Worm (Caenorhabditis elegans) whole organism, late embryonic: ENCODE measurements around the gene nhr-67.

ENCODE experiments used
- ama-1 ChIP-seq: fragments of 150-350 bp; optimal IDR thresholded peaks from 2 replicates; lab custom pipeline; 2014
- elt-2 ChIP-seq: sonication (generic microtip); optimal IDR thresholded peaks from 2 replicates; lab custom pipeline; 2016; ENCODE audit warnings: missing genetic modification reagents, missing genetic modification characterization, missing compliant biosample characterization
- elt-4 ChIP-seq: sonication (generic microtip); optimal IDR thresholded peaks from 2 replicates; lab custom pipeline; 2016; ENCODE audit warnings: missing genetic modification characterization, missing compliant biosample characterization
- ets-4 ChIP-seq: sonication (generic microtip); optimal IDR thresholded peaks from 2 replicates; lab custom pipeline; 2016; ENCODE audit warnings: missing genetic modification characterization, missing compliant biosample characterization
- eyg-1 ChIP-seq: sonication (generic microtip); optimal IDR thresholded peaks from 2 replicates; lab custom pipeline; 2016; ENCODE audit warnings: missing genotype, missing genetic modification characterization, missing compliant biosample characterization
- hlh-30 ChIP-seq: sonication (generic microtip); optimal IDR thresholded peaks from 2 replicates; lab custom pipeline; 2017; ENCODE audit warnings: antibody characterized with exemption, missing genetic modification characterization, missing compliant biosample characterization; ENCODE audit not compliant: insufficient read depth
- pag-3 ChIP-seq: sonication (generic microtip); optimal IDR thresholded peaks from 2 replicates; lab custom pipeline; 2016; ENCODE audit warnings: missing compliant biosample characterization, missing genetic modification characterization, borderline replicate concordance
- pha-4 ChIP-seq: fragments of 150-350 bp; optimal IDR thresholded peaks from 2 replicates; lab custom pipeline; 2018; ENCODE audit warnings: missing biosample characterization, missing genetic modification reagents, missing genetic modification characterization
- sox-2 ChIP-seq: fragments of 200-800 bp; sonication (Bioruptor generic); IDR thresholded peaks from 2 replicates; pipeline ENCODE4 v1.3.6; 2022; ENCODE audit warnings: missing genetic modification reagents, missing genetic modification characterization, missing compliant biosample characterization

DNA sequence TGAATTAATAATTGTTTCAGACTA is 43.7 kb upstream of the nhr-67 start, which contains the start of gene swsn-4:
- TF ChIP-seq ets-4 (tag; lab: Kevin White, UChicago) (no peak), elt-2 (tag; lab: Kevin White, UChicago) (no peak), ama-1 (lab: Kevin White, UChicago) (no peak), pha-4 (tag; lab: Kevin White, UChicago) (no peak), eyg-1 (tag; lab: Kevin White, UChicago) (no peak), hlh-30 (tag; lab: Kevin White, UChicago) (no peak), pag-3 (tag; lab: Kevin White, UChicago) (no peak), sox-2 (GFP tag; lab: Robert Waterston, UW) (no peak), elt-4 (tag; lab: Kevin White, UChicago) (no peak)
